Fruit fly (Drosophila melanogaster) whole organism, embryonic: Measurements from ENCODE around the gene CG33230.

ENCODE experiments used
- Atf-2 ChIP-seq: fragments of 200-800 bp; sonication (Bioruptor generic); optimal IDR thresholded peaks from 2 replicates; lab custom pipeline; 2016; ENCODE audit warnings: missing biosample characterization, missing genetic modification characterization
- B-H1 ChIP-seq: fragments of 200-800 bp; sonication (Bioruptor generic); IDR thresholded peaks from 3 replicates; pipeline ENCODE4 v1.3.6; 2022; ENCODE audit warnings: missing biosample characterization, missing genetic modification characterization
- B-H2 ChIP-seq: fragments of 200-800 bp; sonication (Bioruptor generic); optimal IDR thresholded peaks from 2 replicates; lab custom pipeline; 2018; ENCODE audit warnings: missing biosample characterization, mild to moderate bottlenecking, missing genetic modification characterization
- BtbVII ChIP-seq: fragments of 200-800 bp; sonication (Bioruptor generic); optimal IDR thresholded peaks from 3 replicates; lab custom pipeline; 2017; ENCODE audit warnings: missing biosample characterization, mild to moderate bottlenecking, missing genetic modification characterization
- CG13624 ChIP-seq: fragments of 200-800 bp; sonication (Bioruptor generic); optimal IDR thresholded peaks from 2 replicates; lab custom pipeline; 2016; ENCODE audit warnings: missing biosample characterization, missing genetic modification characterization
- CG17328 ChIP-seq: fragments of 200-800 bp; sonication (Bioruptor generic); IDR thresholded peaks from 2 replicates; pipeline ENCODE4 v1.3.6; 2022; ENCODE audit warnings: missing biosample characterization, missing genetic modification characterization
- CG17359 ChIP-seq: fragments of 200-800 bp; sonication (Bioruptor generic); optimal IDR thresholded peaks from 3 replicates; lab custom pipeline; 2018; ENCODE audit warnings: missing biosample characterization, mild to moderate bottlenecking, missing genetic modification characterization, moderate library complexity
- CG17361 ChIP-seq: fragments of 200-800 bp; sonication (Bioruptor generic); IDR thresholded peaks from 3 replicates; pipeline ENCODE4 v1.3.6; 2022; ENCODE audit warnings: missing biosample characterization, missing genetic modification characterization
- CG17568 ChIP-seq: fragments of 200-800 bp; sonication (Bioruptor generic); optimal IDR thresholded peaks from 2 replicates; lab custom pipeline; 2018; ENCODE audit warnings: missing biosample characterization, mild to moderate bottlenecking, missing genetic modification characterization, moderate library complexity
- CG18764 ChIP-seq: fragments of 200-800 bp; sonication (Bioruptor generic); optimal IDR thresholded peaks from 3 replicates; lab custom pipeline; 2016; ENCODE audit warnings: missing biosample characterization, missing genetic modification characterization
- CG2889 ChIP-seq: fragments of 200-800 bp; sonication (Bioruptor generic); IDR thresholded peaks from 3 replicates; pipeline ENCODE4 v1.3.6; 2022; ENCODE audit warnings: missing biosample characterization, missing genetic modification characterization
- CG31365 ChIP-seq: fragments of 200-800 bp; sonication (Bioruptor generic); optimal IDR thresholded peaks from 2 replicates; lab custom pipeline; 2018; ENCODE audit warnings: missing biosample characterization, mild to moderate bottlenecking, missing genetic modification characterization
- CG32532 ChIP-seq: fragments of 200-800 bp; sonication (Bioruptor generic); IDR thresholded peaks from 2 replicates; pipeline ENCODE4 v1.3.6; 2022; ENCODE audit warnings: missing biosample characterization, missing genetic modification characterization
- CG33213 ChIP-seq: fragments of 200-800 bp; sonication (Bioruptor generic); optimal IDR thresholded peaks from 3 replicates; lab custom pipeline; 2016; ENCODE audit warnings: missing biosample characterization, missing genetic modification characterization
- CG34224 ChIP-seq: fragments of 200-800 bp; sonication (Bioruptor generic); IDR thresholded peaks from 3 replicates; pipeline ENCODE4 v1.3.6; 2022; ENCODE audit warnings: missing biosample characterization, missing genetic modification characterization; ENCODE audit not compliant: partially characterized antibody
- CG4360 ChIP-seq: fragments of 200-800 bp; sonication (Bioruptor generic); IDR thresholded peaks from 2 replicates; pipeline ENCODE4 v1.3.6; 2022; ENCODE audit warnings: missing biosample characterization, missing genetic modification characterization
- CG4617 ChIP-seq: fragments of 200-800 bp; sonication (Bioruptor generic); optimal IDR thresholded peaks from 3 replicates; lab custom pipeline; 2016; ENCODE audit warnings: missing biosample characterization, missing genetic modification characterization, borderline replicate concordance
- CG4730 ChIP-seq: fragments of 200-800 bp; sonication (Bioruptor generic); IDR thresholded peaks from 2 replicates; pipeline ENCODE4 v1.3.6; 2022; ENCODE audit warnings: missing biosample characterization, missing genetic modification characterization
- CG6175 ChIP-seq: fragments of 200-800 bp; sonication (Bioruptor generic); IDR thresholded peaks from 3 replicates; pipeline ENCODE4 v1.3.6; 2022; ENCODE audit warnings: missing biosample characterization, missing genetic modification characterization
- CG8359 ChIP-seq: fragments of 200-800 bp; sonication (Bioruptor generic); optimal IDR thresholded peaks from 2 replicates; lab custom pipeline; 2017; ENCODE audit warnings: missing biosample characterization, mild to moderate bottlenecking, missing genetic modification characterization, borderline replicate concordance
- D ChIP-seq, 2 experiments: fragments of 200-800 bp in 1 of 2; fragments of >200 bp in 1 of 2; sonication (Bioruptor generic) in 1 of 2; optimal IDR thresholded peaks; 2 replicates in 1 of 2; 3 replicates in 1 of 2; lab custom pipeline; 2017; ENCODE audit warnings: mild to moderate bottlenecking in 1 of 2, missing biosample characterization in 1 of 2, missing genetic modification characterization in 1 of 2, missing genetic modification reagents in 1 of 2
- Dek ChIP-seq: fragments of 200-800 bp; sonication (Bioruptor generic); optimal IDR thresholded peaks from 3 replicates; lab custom pipeline; 2019; ENCODE audit warnings: missing biosample characterization, mild to moderate bottlenecking, missing genetic modification characterization, moderate library complexity
- Doc2 ChIP-seq: fragments of 200-800 bp; sonication (Bioruptor generic); IDR thresholded peaks from 2 replicates; pipeline ENCODE4 v1.3.6; 2022; ENCODE audit warnings: missing biosample characterization, missing genetic modification characterization
- Ets65A ChIP-seq: fragments of 200-800 bp; sonication (Bioruptor generic); peaks from one replicate; lab custom pipeline; 2016; ENCODE audit warnings: missing biosample characterization, missing genetic modification characterization
- Fer2 ChIP-seq: fragments of 200-800 bp; sonication (Bioruptor generic); optimal IDR thresholded peaks from 2 replicates; lab custom pipeline; 2018; ENCODE audit warnings: missing biosample characterization, mild to moderate bottlenecking, missing genetic modification characterization, moderate library complexity
- HLHmδ ChIP-seq: fragments of 200-800 bp; sonication (Bioruptor generic); optimal IDR thresholded peaks from 2 replicates; lab custom pipeline; 2018; ENCODE audit warnings: missing biosample characterization, mild to moderate bottlenecking, missing genetic modification characterization, moderate library complexity
- HmgZ ChIP-seq: fragments of 200-800 bp; sonication (Bioruptor generic); optimal IDR thresholded peaks from 2 replicates; lab custom pipeline; 2018; ENCODE audit warnings: missing biosample characterization, mild to moderate bottlenecking, missing genetic modification characterization
- Kr ChIP-seq: fragments of 200-800 bp; sonication (Bioruptor generic); optimal IDR thresholded peaks from 2 replicates; lab custom pipeline; 2017; ENCODE audit warnings: missing biosample characterization, mild to moderate bottlenecking, missing genetic modification characterization
- Oaz ChIP-seq: fragments of 200-800 bp; sonication (Bioruptor generic); IDR thresholded peaks from 2 replicates; pipeline ENCODE4 v1.3.6; 2022; ENCODE audit warnings: missing biosample characterization, missing genetic modification characterization
- Pdp1 ChIP-seq, 2 experiments: fragments of 200-800 bp; sonication (Bioruptor generic); optimal IDR thresholded peaks; 3 replicates each; lab custom pipeline; 2016; ENCODE audit warnings: missing biosample characterization in 2 of 2, missing genetic modification characterization in 2 of 2, mild to moderate bottlenecking in 1 of 2, moderate library complexity in 1 of 2
- Side ChIP-seq: fragments of 200-800 bp; sonication (Bioruptor generic); optimal IDR thresholded peaks from 2 replicates; lab custom pipeline; 2016; ENCODE audit warnings: missing biosample characterization, missing genetic modification characterization
- Sry-β ChIP-seq: fragments of 200-800 bp; sonication (Bioruptor generic); optimal IDR thresholded peaks from 2 replicates; lab custom pipeline; 2018; ENCODE audit warnings: missing biosample characterization, mild to moderate bottlenecking, missing genetic modification characterization, moderate library complexity
- bigmax ChIP-seq: fragments of 200-800 bp; sonication (Bioruptor generic); optimal IDR thresholded peaks from 2 replicates; lab custom pipeline; 2018; ENCODE audit warnings: missing biosample characterization, mild to moderate bottlenecking, missing genetic modification characterization
- caup ChIP-seq: fragments of 200-800 bp; sonication (Bioruptor generic); optimal IDR thresholded peaks from 3 replicates; lab custom pipeline; 2017; ENCODE audit warnings: missing biosample characterization, mild to moderate bottlenecking, missing genetic modification characterization, moderate library complexity; ENCODE audit not compliant: severe bottlenecking
- ci ChIP-seq: fragments of 200-800 bp; sonication (Bioruptor generic); IDR thresholded peaks from 3 replicates; pipeline ENCODE4 v1.3.6; 2022; ENCODE audit warnings: missing biosample characterization, missing genetic modification characterization
- eve ChIP-seq, 2 experiments: fragments of >200 bp; optimal IDR thresholded peaks; 2 replicates each; lab custom pipeline; 2017; ENCODE audit warnings: missing biosample characterization in 2 of 2, missing genetic modification characterization in 2 of 2
- gcm2 ChIP-seq: fragments of 200-800 bp; sonication (Bioruptor generic); optimal IDR thresholded peaks from 2 replicates; lab custom pipeline; 2016; ENCODE audit warnings: missing biosample characterization, missing genetic modification characterization
- gfzf ChIP-seq: fragments of 200-800 bp; sonication (Bioruptor generic); optimal IDR thresholded peaks from 2 replicates; lab custom pipeline; 2016; ENCODE audit warnings: missing biosample characterization, mild to moderate bottlenecking, missing genetic modification characterization, moderate library complexity
- grau ChIP-seq: fragments of 200-800 bp; optimal IDR thresholded peaks from 3 replicates; lab custom pipeline; 2019; ENCODE audit warnings: missing biosample characterization, mild to moderate bottlenecking, missing genetic modification characterization, moderate library complexity
- gsb ChIP-seq: fragments of 200-800 bp; sonication (Bioruptor generic); IDR thresholded peaks from 2 replicates; pipeline ENCODE4 v1.3.6; 2022; ENCODE audit warnings: missing biosample characterization, missing genetic modification characterization
- her ChIP-seq: fragments of 200-800 bp; sonication (Bioruptor generic); optimal IDR thresholded peaks from 2 replicates; lab custom pipeline; 2016; ENCODE audit warnings: missing biosample characterization, missing genetic modification characterization
- hkb ChIP-seq, 2 experiments: fragments of 200-800 bp in 1 of 2; fragments of >200 bp in 1 of 2; sonication (Bioruptor generic) in 1 of 2; IDR thresholded peaks in 1 of 2; optimal IDR thresholded peaks in 1 of 2; 2 replicates each; pipeline versions ENCODE4 v1.3.6 to Lab custom; 2017 to 2022; ENCODE audit warnings: missing biosample characterization in 1 of 2, missing genetic modification characterization in 1 of 2
- klu ChIP-seq: fragments of 200-800 bp; sonication (Bioruptor generic); IDR thresholded peaks from 2 replicates; pipeline ENCODE4 v1.3.6; 2022; ENCODE audit warnings: missing biosample characterization, missing genetic modification characterization
- lov ChIP-seq, 2 experiments: fragments of 200-800 bp in 1 of 2; fragments of >200 bp in 1 of 2; sonication (Bioruptor generic) in 1 of 2; IDR thresholded peaks in 1 of 2; optimal IDR thresholded peaks in 1 of 2; 2 replicates in 1 of 2; 3 replicates in 1 of 2; pipeline versions ENCODE4 v1.3.6 to Lab custom; 2017 to 2022; ENCODE audit warnings: missing biosample characterization in 1 of 2, missing genetic modification characterization in 1 of 2
- mam ChIP-seq: fragments of 200-800 bp; sonication (Bioruptor generic); optimal IDR thresholded peaks from 3 replicates; lab custom pipeline; 2016; ENCODE audit warnings: missing biosample characterization, missing genetic modification characterization
- nerfin-1 ChIP-seq: fragments of 200-800 bp; sonication (Bioruptor generic); optimal IDR thresholded peaks from 3 replicates; lab custom pipeline; 2019; ENCODE audit warnings: missing biosample characterization, mild to moderate bottlenecking, missing genetic modification characterization, moderate library complexity
- onecut ChIP-seq: fragments of 200-800 bp; sonication (Bioruptor generic); IDR thresholded peaks from 2 replicates; pipeline ENCODE4 v1.3.6; 2022; ENCODE audit warnings: missing biosample characterization, missing genetic modification characterization
- slou ChIP-seq: fragments of 200-800 bp; sonication (Bioruptor generic); optimal IDR thresholded peaks from 3 replicates; lab custom pipeline; 2016; ENCODE audit warnings: missing biosample characterization, missing genetic modification characterization
- zfh1 ChIP-seq: fragments of 200-800 bp; sonication (Bioruptor generic); IDR thresholded peaks from 3 replicates; pipeline ENCODE4 v1.3.6; 2022; ENCODE audit warnings: missing biosample characterization, missing genetic modification characterization

Gene CG33230

DNA sequence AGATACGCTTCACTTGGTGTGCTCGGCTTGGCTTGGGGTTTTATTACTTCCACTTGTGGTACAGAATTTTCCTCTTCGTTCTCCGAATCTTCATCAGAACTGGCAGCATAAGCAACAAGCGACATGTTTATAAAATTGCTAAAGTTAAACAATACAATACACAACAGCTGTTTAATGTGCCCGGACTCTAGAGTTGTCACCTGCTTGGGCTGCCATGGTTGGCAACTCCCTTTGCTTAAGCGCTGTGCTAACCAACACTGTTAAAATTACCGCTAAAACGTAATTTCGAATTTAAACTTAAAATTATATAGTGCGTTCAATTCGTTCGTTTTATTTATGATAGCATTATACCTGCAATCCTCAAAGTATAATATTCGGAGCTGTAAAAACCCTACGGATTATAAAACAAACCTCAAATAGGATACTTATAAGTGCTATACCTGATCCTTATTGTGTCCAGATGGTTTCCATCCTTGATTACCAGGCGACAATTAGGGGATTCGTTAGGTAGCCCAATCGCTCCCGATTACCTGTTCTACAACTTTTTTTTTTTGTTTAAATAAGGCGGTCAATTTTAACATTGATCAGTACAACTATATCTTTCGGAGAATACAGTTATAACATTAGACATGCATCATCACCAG is 29.2 kb downstream of the CG33230 start, which contains the start of the genes CG17249 and Bro (continued):
- no peak for TF ChIP-seq Doc2 (GFP tag; lab: Robert Waterston, UW)
- peak; percentile 34; the same call in 2 of the 3 replicates for TF ChIP-seq zfh1 (GFP tag; lab: Robert Waterston, UW)
- no peak for TF ChIP-seq CG4360 (GFP tag; lab: Robert Waterston, UW)
- TF ChIP-seq caup (GFP tag; lab: Kevin White, UChicago), result no peak
- no peak for TF ChIP-seq Fer2 (tag; lab: Kevin White, UChicago)
- TF ChIP-seq CG31365, result no peak
- no peak for TF ChIP-seq slou (GFP tag; lab: Kevin White, UChicago)
- no peak for TF ChIP-seq D (optimal IDR thresholded peaks at IDR 0.05; lab: Kevin White, UChicago)
- TF ChIP-seq D (GFP tag; optimal IDR thresholded peaks at IDR 0.05; lab: Kevin White, UChicago), result no peak
- no peak for TF ChIP-seq onecut (GFP tag; lab: Robert Waterston, UW)
- peak; percentile 38 for TF ChIP-seq CG33213 (GFP tag; lab: Kevin White, UChicago)
- TF ChIP-seq BtbVII (GFP tag; lab: Kevin White, UChicago), result no peak
- no peak for TF ChIP-seq Atf-2 (GFP tag; lab: Kevin White, UChicago)
- TF ChIP-seq CG18764, result no peak
- TF ChIP-seq lov (optimal IDR thresholded peaks at IDR 0.05; lab: Kevin White, UChicago), result no peak
- peak; percentile 61; the same call in 2 of the 3 replicates for TF ChIP-seq lov (GFP tag; IDR thresholded peaks at IDR 0.05; lab: Robert Waterston, UW)
- TF ChIP-seq Kr (GFP tag; lab: Kevin White, UChicago), result no peak
- TF ChIP-seq bigmax (GFP tag; lab: Kevin White, UChicago), result no peak
- TF ChIP-seq CG17568 (GFP tag; lab: Kevin White, UChicago), result no peak
- peak; percentile 62 for TF ChIP-seq CG4617 (GFP tag; lab: Kevin White, UChicago)
- TF ChIP-seq grau (tag; lab: Kevin White, UChicago), result peak; percentile 13
- no peak for TF ChIP-seq CG6175 (GFP tag; lab: Robert Waterston, UW)
- TF ChIP-seq CG34224 (GFP tag; lab: Robert Waterston, UW), result no peak
- no peak for TF ChIP-seq nerfin-1 (tag; lab: Kevin White, UChicago)
- peak; percentile 50 for TF ChIP-seq her (GFP tag; lab: Kevin White, UChicago)
- TF ChIP-seq mam (GFP tag; lab: Kevin White, UChicago), result peak; percentile 21
- no peak for TF ChIP-seq B-H1
- peak; percentile 53 for TF ChIP-seq gfzf (GFP tag; lab: Kevin White, UChicago)
- TF ChIP-seq gcm2 (GFP tag; lab: Kevin White, UChicago), result peak; percentile 12
- TF ChIP-seq CG17328 (GFP tag; lab: Robert Waterston, UW), result no peak
- peak in 1 of 2 experiments; percentile 62 for TF ChIP-seq Pdp1 (GFP tag; optimal IDR thresholded peaks at IDR 0.05; lab: Kevin White, UChicago)
- TF ChIP-seq Side (GFP tag; lab: Kevin White, UChicago), result peak; percentile 24
- no peak for TF ChIP-seq CG2889 (GFP tag; lab: Robert Waterston, UW)
- TF ChIP-seq Ets65A (GFP tag; lab: Kevin White, UChicago), result peak; percentile 74
- TF ChIP-seq gsb (GFP tag; lab: Robert Waterston, UW), result no peak
- no peak for TF ChIP-seq CG8359
- no peak for TF ChIP-seq CG17361 (GFP tag; lab: Robert Waterston, UW)
- no peak for TF ChIP-seq klu
- TF ChIP-seq hkb (optimal IDR thresholded peaks at IDR 0.05; lab: Kevin White, UChicago), result no peak
- no peak for TF ChIP-seq hkb (GFP tag; IDR thresholded peaks at IDR 0.05; lab: Robert Waterston, UW)
- no peak for TF ChIP-seq eve (GFP tag; optimal IDR thresholded peaks at IDR 0.05; lab: Kevin White, UChicago)
- no peak for TF ChIP-seq Dek (tag; lab: Kevin White, UChicago)
- TF ChIP-seq CG32532 (GFP tag; lab: Robert Waterston, UW), result no peak
- TF ChIP-seq ci (GFP tag; lab: Robert Waterston, UW), result peak; percentile 23; the same call in 1 of the 3 replicates
- peak; percentile 80 for TF ChIP-seq B-H2 (GFP tag; lab: Kevin White, UChicago)
- TF ChIP-seq CG4730 (GFP tag; lab: Robert Waterston, UW), result no peak
- no peak for TF ChIP-seq HLHmδ (GFP tag; lab: Kevin White, UChicago)
- no peak for TF ChIP-seq Oaz (GFP tag; lab: Robert Waterston, UW)
- peak; percentile 97 for TF ChIP-seq CG13624
- peak; percentile 80 for TF ChIP-seq HmgZ (tag; lab: Kevin White, UChicago)
- TF ChIP-seq Sry-β, result no peak
- no peak for TF ChIP-seq CG17359
